Worm (Caenorhabditis elegans): ENCODE measurements around the gene ceh-100.

- TF ChIP-seq lin-15B (tag; optimal IDR thresholded peaks at IDR 0.05) (no peak), jun-1 (tag; optimal IDR thresholded peaks at IDR 0.05) (no peak)
These were observed 3.4 kb upstream of the ceh-100 start, which contains the start of gene Y38E10A.8 for ce11 chrII:12606900-12607299.

Measured in whole organism, L4 larva.